Fruit fly (Drosophila melanogaster): ENCODE measurements around the gene CG8042.

DNA sequence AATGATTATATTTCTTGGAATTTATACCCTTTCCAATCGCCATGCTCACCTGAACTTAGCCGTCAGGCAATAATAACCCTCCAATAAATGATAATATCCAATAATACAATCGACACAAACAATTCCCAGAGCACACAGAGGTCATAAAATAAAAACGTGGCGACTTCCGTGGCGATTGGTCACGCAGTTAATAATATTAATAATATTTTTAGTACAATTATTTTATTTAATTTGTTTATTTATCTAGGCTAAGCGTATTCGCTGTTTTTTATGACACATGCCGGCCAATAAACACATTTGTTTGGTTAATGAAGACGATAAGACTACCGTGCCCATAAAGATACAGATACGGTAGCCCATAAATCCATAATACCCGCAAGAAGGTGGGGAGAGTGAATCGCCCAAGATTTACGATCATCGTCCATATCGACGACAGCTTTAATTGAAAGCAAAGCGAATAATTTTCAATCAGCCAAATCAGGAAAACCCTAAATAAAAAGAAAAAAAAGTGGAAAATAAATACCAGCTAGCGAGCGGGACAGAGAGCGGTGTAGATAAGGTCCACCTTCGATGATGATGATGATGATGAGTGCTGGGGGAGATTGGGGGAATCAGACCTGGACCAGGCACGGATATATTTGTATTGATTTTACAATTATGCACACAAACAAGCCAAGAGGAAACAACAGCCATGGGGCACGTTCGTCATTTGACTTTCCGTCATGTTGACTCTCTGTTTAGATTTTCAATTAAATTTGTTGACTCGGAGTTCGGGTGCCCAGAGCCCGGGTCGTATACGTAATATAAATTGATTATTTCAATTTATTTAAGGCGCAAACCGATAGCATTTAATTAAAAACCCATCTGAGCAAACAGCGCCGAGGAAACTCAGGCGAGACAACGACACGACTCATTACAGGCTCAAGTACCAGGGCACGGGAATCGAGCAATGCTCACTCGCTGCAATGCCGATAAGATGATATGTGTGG lies 13.8 kb downstream of the CG8042 start:
- TF ChIP-seq Dll (optimal IDR thresholded peaks at IDR 0.05) (no peak), pan (optimal IDR thresholded peaks at IDR 0.05) (no peak)
